Fruit fly (Drosophila melanogaster) whole organism, embryonic: ENCODE data around the gene CG17359.

ENCODE experiments used
- CG10543 ChIP-seq: fragments of 200-800 bp; sonication (Bioruptor generic); optimal IDR thresholded peaks from 3 replicates; lab custom pipeline; 2017; ENCODE audit warnings: missing biosample characterization, mild to moderate bottlenecking, missing genetic modification characterization, moderate library complexity
- CG11398 ChIP-seq: fragments of 200-800 bp; sonication (Bioruptor generic); optimal IDR thresholded peaks from 2 replicates; lab custom pipeline; 2016; ENCODE audit warnings: missing biosample characterization, missing genetic modification characterization
- CG11560 ChIP-seq: fragments of 200-800 bp; sonication (Bioruptor generic); IDR thresholded peaks from 3 replicates; pipeline ENCODE4 v1.3.6; 2022; ENCODE audit warnings: missing biosample characterization, missing genetic modification characterization
- CG12236 ChIP-seq: fragments of 200-800 bp; sonication (Bioruptor generic); optimal IDR thresholded peaks from 2 replicates; lab custom pipeline; 2016; ENCODE audit warnings: missing biosample characterization, missing genetic modification characterization
- CG12769 ChIP-seq: fragments of 200-800 bp; sonication (Bioruptor generic); optimal IDR thresholded peaks from 2 replicates; lab custom pipeline; 2019; ENCODE audit warnings: missing biosample characterization, mild to moderate bottlenecking, missing genetic modification characterization, moderate library complexity
- CG13624 ChIP-seq: fragments of 200-800 bp; sonication (Bioruptor generic); optimal IDR thresholded peaks from 2 replicates; lab custom pipeline; 2016; ENCODE audit warnings: missing biosample characterization, missing genetic modification characterization
- CG14014 ChIP-seq: fragments of 200-800 bp; sonication (Bioruptor generic); IDR thresholded peaks from 2 replicates; pipeline ENCODE4 v1.3.6; 2022; ENCODE audit warnings: missing biosample characterization, missing genetic modification characterization
- CG15073 ChIP-seq: fragments of 200-800 bp; sonication (Bioruptor generic); optimal IDR thresholded peaks from 2 replicates; lab custom pipeline; 2016; ENCODE audit warnings: missing biosample characterization, missing genetic modification characterization
- CG15479 ChIP-seq: fragments of 200-800 bp; sonication (Bioruptor generic); optimal IDR thresholded peaks from 3 replicates; lab custom pipeline; 2019; ENCODE audit warnings: missing biosample characterization, mild to moderate bottlenecking, missing genetic modification characterization, moderate library complexity
- CG15601 ChIP-seq: fragments of 200-800 bp; sonication (Bioruptor generic); optimal IDR thresholded peaks from 3 replicates; lab custom pipeline; 2019; ENCODE audit warnings: missing biosample characterization, mild to moderate bottlenecking, missing genetic modification characterization, moderate library complexity
- CG16779 ChIP-seq: fragments of 200-800 bp; sonication (Bioruptor generic); IDR thresholded peaks from 2 replicates; pipeline ENCODE4 v1.3.6; 2022; ENCODE audit warnings: missing biosample characterization, missing genetic modification characterization
- CG17328 ChIP-seq: fragments of 200-800 bp; sonication (Bioruptor generic); IDR thresholded peaks from 2 replicates; pipeline ENCODE4 v1.3.6; 2022; ENCODE audit warnings: missing biosample characterization, missing genetic modification characterization
- CG17361 ChIP-seq: fragments of 200-800 bp; sonication (Bioruptor generic); IDR thresholded peaks from 3 replicates; pipeline ENCODE4 v1.3.6; 2022; ENCODE audit warnings: missing biosample characterization, missing genetic modification characterization
- CG17612 ChIP-seq: fragments of 200-800 bp; sonication (Bioruptor generic); IDR thresholded peaks from 2 replicates; pipeline ENCODE4 v1.3.6; 2022; ENCODE audit warnings: missing biosample characterization, missing genetic modification characterization
- CG30403 ChIP-seq: fragments of 200-800 bp; sonication (Bioruptor generic); optimal IDR thresholded peaks from 3 replicates; lab custom pipeline; 2016; ENCODE audit warnings: missing biosample characterization, missing genetic modification characterization
- CG31365 ChIP-seq: fragments of 200-800 bp; sonication (Bioruptor generic); optimal IDR thresholded peaks from 2 replicates; lab custom pipeline; 2018; ENCODE audit warnings: missing biosample characterization, mild to moderate bottlenecking, missing genetic modification characterization
- CG3407 ChIP-seq: fragments of 200-800 bp; sonication (Bioruptor generic); optimal IDR thresholded peaks from 2 replicates; lab custom pipeline; 2018; ENCODE audit warnings: missing biosample characterization, mild to moderate bottlenecking, missing genetic modification characterization
- CG34376 ChIP-seq: fragments of 200-800 bp; sonication (Bioruptor generic); optimal IDR thresholded peaks from 2 replicates; lab custom pipeline; 2018; ENCODE audit warnings: missing biosample characterization, mild to moderate bottlenecking, missing genetic modification characterization
- CG3726 ChIP-seq: fragments of 200-800 bp; sonication (Bioruptor generic); IDR thresholded peaks from 3 replicates; pipeline ENCODE4, ENCODE4 v1.3.6; 2022; ENCODE audit warnings: missing biosample characterization, missing genetic modification characterization
- CG4730 ChIP-seq: fragments of 200-800 bp; sonication (Bioruptor generic); IDR thresholded peaks from 2 replicates; pipeline ENCODE4 v1.3.6; 2022; ENCODE audit warnings: missing biosample characterization, missing genetic modification characterization
- CG6254 ChIP-seq: fragments of 200-800 bp; sonication (Bioruptor generic); optimal IDR thresholded peaks from 3 replicates; lab custom pipeline; 2017; ENCODE audit warnings: mild to moderate bottlenecking, missing biosample characterization, missing genetic modification reagents, missing genetic modification characterization
- CG6854 ChIP-seq: fragments of 200-800 bp; sonication (Bioruptor generic); optimal IDR thresholded peaks from 3 replicates; lab custom pipeline; 2017; ENCODE audit warnings: missing biosample characterization, mild to moderate bottlenecking, missing genetic modification characterization
- CG7372 ChIP-seq: fragments of 200-800 bp; sonication (Bioruptor generic); IDR thresholded peaks from 2 replicates; pipeline ENCODE4 v1.3.6; 2022; ENCODE audit warnings: missing biosample characterization, missing genetic modification characterization
- CG7786 ChIP-seq: fragments of 200-800 bp; sonication (Bioruptor generic); optimal IDR thresholded peaks from 2 replicates; lab custom pipeline; 2016; ENCODE audit warnings: missing biosample characterization, missing genetic modification characterization
- CG8290 ChIP-seq, 3 experiments: fragments of 200-800 bp; sonication (Bioruptor generic); optimal IDR thresholded peaks; 2 replicates each; lab custom pipeline; 2016 to 2019; ENCODE audit warnings: missing biosample characterization in 3 of 3, missing genetic modification characterization in 3 of 3, mild to moderate bottlenecking in 2 of 3, moderate library complexity in 1 of 3
- CHES-1-like ChIP-seq: fragments of 200-800 bp; sonication (Bioruptor generic); optimal IDR thresholded peaks from 2 replicates; lab custom pipeline; 2016; ENCODE audit warnings: missing biosample characterization, missing genetic modification characterization
- E2f2 ChIP-seq: fragments of 200-800 bp; sonication (Bioruptor generic); IDR thresholded peaks from 2 replicates; pipeline ENCODE4 v1.3.6; 2022; ENCODE audit warnings: missing biosample characterization, missing genetic modification characterization
- Ets97D ChIP-seq: fragments of 200-800 bp; sonication (Bioruptor generic); optimal IDR thresholded peaks from 3 replicates; lab custom pipeline; 2016; ENCODE audit warnings: missing biosample characterization, missing genetic modification characterization
- Hr78 ChIP-seq, 2 experiments: fragments of 200-800 bp in 1 of 2; fragments of >200 bp in 1 of 2; sonication (Bioruptor generic) in 1 of 2; optimal IDR thresholded peaks; 2 replicates each; lab custom pipeline; 2017 to 2019; ENCODE audit warnings: missing biosample characterization in 2 of 2, missing genetic modification characterization in 2 of 2, mild to moderate bottlenecking in 1 of 2, moderate library complexity in 1 of 2
- Kr ChIP-seq: fragments of 200-800 bp; sonication (Bioruptor generic); optimal IDR thresholded peaks from 2 replicates; lab custom pipeline; 2017; ENCODE audit warnings: missing biosample characterization, mild to moderate bottlenecking, missing genetic modification characterization
- MESR4 ChIP-seq: fragments of 200-800 bp; sonication (Bioruptor generic); optimal IDR thresholded peaks from 2 replicates; lab custom pipeline; 2018; ENCODE audit warnings: missing biosample characterization, mild to moderate bottlenecking, missing genetic modification characterization, moderate library complexity
- Sry-δ ChIP-seq: fragments of 200-800 bp; sonication (Bioruptor generic); optimal IDR thresholded peaks from 2 replicates; lab custom pipeline; 2016; ENCODE audit warnings: missing biosample characterization, missing genetic modification characterization
- Vsx1 ChIP-seq: fragments of 200-800 bp; sonication (Bioruptor generic); optimal IDR thresholded peaks from 2 replicates; lab custom pipeline; 2017; ENCODE audit warnings: missing biosample characterization, mild to moderate bottlenecking, missing genetic modification characterization, missing genetic modification reagents
- bbx ChIP-seq: fragments of 200-800 bp; sonication (Bioruptor generic); IDR thresholded peaks from 2 replicates; pipeline ENCODE4 v1.3.6; 2022; ENCODE audit warnings: missing biosample characterization, missing genetic modification characterization; ENCODE audit not compliant: partially characterized antibody
- bsh ChIP-seq, 2 experiments: fragments of 200-800 bp; sonication (Bioruptor generic); optimal IDR thresholded peaks; 2 replicates each; lab custom pipeline; 2017 to 2018; ENCODE audit warnings: mild to moderate bottlenecking in 2 of 2, missing biosample characterization in 2 of 2, missing genetic modification characterization in 2 of 2, moderate library complexity in 1 of 2
- chinmo ChIP-seq: fragments of 200-800 bp; sonication (Bioruptor generic); IDR thresholded peaks from 4 replicates; pipeline ENCODE4 v1.3.6; 2022; ENCODE audit warnings: missing biosample characterization, missing genetic modification characterization; ENCODE audit not compliant: partially characterized antibody
- ci ChIP-seq: fragments of 200-800 bp; sonication (Bioruptor generic); IDR thresholded peaks from 3 replicates; pipeline ENCODE4 v1.3.6; 2022; ENCODE audit warnings: missing biosample characterization, missing genetic modification characterization
- croc ChIP-seq: fragments of 200-800 bp; sonication (Bioruptor generic); conservative IDR thresholded peaks from 3 replicates; pipeline ENCODE4 v1.3.6; 2022; ENCODE audit warnings: missing biosample characterization, missing genetic modification characterization
- da ChIP-seq: fragments of 200-800 bp; sonication (Bioruptor generic); optimal IDR thresholded peaks from 2 replicates; lab custom pipeline; 2016; ENCODE audit warnings: missing biosample characterization, missing genetic modification characterization
- dan ChIP-seq: fragments of 200-800 bp; sonication (Bioruptor generic); IDR thresholded peaks from 2 replicates; pipeline ENCODE4 v1.3.6; 2022; ENCODE audit warnings: missing biosample characterization, missing genetic modification characterization
- esg ChIP-seq: fragments of 200-800 bp; sonication (Bioruptor generic); conservative IDR thresholded peaks from 2 replicates; pipeline ENCODE4 v1.3.6; 2022; ENCODE audit warnings: missing biosample characterization, missing genetic modification characterization
- hbn ChIP-seq: fragments of 200-800 bp; sonication (Bioruptor generic); IDR thresholded peaks from 2 replicates; pipeline ENCODE4 v1.3.6; 2022; ENCODE audit warnings: missing biosample characterization, missing genetic modification characterization; ENCODE audit not compliant: partially characterized antibody
- inv ChIP-seq: fragments of 200-800 bp; sonication (Bioruptor generic); IDR thresholded peaks from 2 replicates; pipeline ENCODE4 v1.3.6; 2022; ENCODE audit warnings: missing biosample characterization, missing genetic modification characterization; ENCODE audit not compliant: partially characterized antibody
- ken ChIP-seq: fragments of 200-800 bp; sonication (Bioruptor generic); IDR thresholded peaks from 3 replicates; pipeline ENCODE4 v1.3.6; 2022; ENCODE audit warnings: missing biosample characterization, missing genetic modification characterization
- lilli ChIP-seq: fragments of 200-800 bp; sonication (Bioruptor generic); optimal IDR thresholded peaks from 3 replicates; lab custom pipeline; 2016; ENCODE audit warnings: missing biosample characterization, missing genetic modification characterization
- nerfin-1 ChIP-seq: fragments of 200-800 bp; sonication (Bioruptor generic); optimal IDR thresholded peaks from 3 replicates; lab custom pipeline; 2019; ENCODE audit warnings: missing biosample characterization, mild to moderate bottlenecking, missing genetic modification characterization, moderate library complexity
- nerfin-2 ChIP-seq: fragments of 200-800 bp; sonication (Bioruptor generic); IDR thresholded peaks from 2 replicates; pipeline ENCODE4 v1.3.6; 2022; ENCODE audit warnings: missing biosample characterization, missing genetic modification characterization; ENCODE audit not compliant: partially characterized antibody
- p53 ChIP-seq: fragments of 200-800 bp; sonication (Bioruptor generic); optimal IDR thresholded peaks from 2 replicates; lab custom pipeline; 2016; ENCODE audit warnings: missing biosample characterization, missing genetic modification characterization
- phol ChIP-seq: fragments of 200-800 bp; sonication (Bioruptor generic); optimal IDR thresholded peaks from 3 replicates; lab custom pipeline; 2018; ENCODE audit warnings: missing biosample characterization, mild to moderate bottlenecking, missing genetic modification characterization, moderate library complexity
- pnt ChIP-seq: fragments of 200-800 bp; sonication (Bioruptor generic); optimal IDR thresholded peaks from 3 replicates; lab custom pipeline; 2016; ENCODE audit warnings: missing biosample characterization, missing genetic modification characterization

Gene CG17359

dm6 chr3L:14036867-14037313 is 37.8 kb upstream of the CG17359 start, which contains the start of gene Hsp110 (continued):
- TF ChIP-seq CG6854 (GFP tag; lab: Kevin White, UChicago) (no peak), Sry-δ (GFP tag; lab: Kevin White, UChicago) (peak; percentile 98), CG15601 (tag; lab: Kevin White, UChicago) (peak; percentile 27), chinmo (GFP tag; lab: Robert Waterston, UW) (peak; percentile 99), dan (GFP tag; lab: Robert Waterston, UW) (no peak), croc (GFP tag; lab: Robert Waterston, UW) (no peak), CG7372 (GFP tag; lab: Robert Waterston, UW) (no peak), CG12236 (GFP tag; lab: Kevin White, UChicago) (no peak), lilli (GFP tag; lab: Kevin White, UChicago) (peak; percentile 62), CG6254 (GFP tag; lab: Kevin White, UChicago) (peak; percentile 56), CG16779 (no peak), bbx (GFP tag; lab: Robert Waterston, UW) (peak; percentile 100), CG15073 (GFP tag; lab: Kevin White, UChicago) (no peak), CHES-1-like (peak; percentile 74), esg (GFP tag; lab: Robert Waterston, UW) (no peak), CG17361 (GFP tag; lab: Robert Waterston, UW) (peak; percentile 26; the same call in 1 of the 3 replicates), CG11398 (GFP tag; lab: Kevin White, UChicago) (peak; percentile 25), hbn (GFP tag; lab: Robert Waterston, UW) (peak; percentile 98), MESR4 (GFP tag; lab: Kevin White, UChicago) (peak; percentile 45), CG4730 (GFP tag; lab: Robert Waterston, UW) (no peak), p53 (GFP tag; lab: Kevin White, UChicago) (no peak), CG30403 (GFP tag; lab: Kevin White, UChicago) (peak; percentile 11), pnt (no peak), CG3726 (GFP tag; lab: Robert Waterston, UW) (no peak), CG11560 (no peak), CG31365 (tag; lab: Kevin White, UChicago) (peak; percentile 8), phol (tag; lab: Kevin White, UChicago) (peak; percentile 34), CG7786 (no peak), CG17612 (GFP tag; lab: Robert Waterston, UW) (no peak), nerfin-2 (GFP tag; lab: Robert Waterston, UW) (peak; percentile 98), CG8290 (GFP tag; optimal IDR thresholded peaks at IDR 0.05; lab: Kevin White, UChicago) (no peak), CG8290 (tag; optimal IDR thresholded peaks at IDR 0.05; lab: Kevin White, UChicago) (no peak), da (GFP tag; lab: Kevin White, UChicago) (no peak), CG12769 (tag; lab: Kevin White, UChicago) (no peak), nerfin-1 (tag; lab: Kevin White, UChicago) (peak; percentile 42), bsh (GFP tag; optimal IDR thresholded peaks at IDR 0.05; lab: Kevin White, UChicago) (peak in 1 of 2 experiments; percentile 4), Ets97D (GFP tag; lab: Kevin White, UChicago) (peak; percentile 62), Vsx1 (GFP tag; lab: Kevin White, UChicago) (no peak), CG17328 (GFP tag; lab: Robert Waterston, UW) (peak; percentile 25; the same call in 1 of the 2 replicates), CG15479 (GFP tag; lab: Kevin White, UChicago) (no peak), CG14014 (no peak), ken (GFP tag; lab: Robert Waterston, UW) (no peak), ci (GFP tag; lab: Robert Waterston, UW) (peak; percentile 45; the same call in 2 of the 3 replicates), inv (peak; percentile 99), CG10543 (GFP tag; lab: Kevin White, UChicago) (peak; percentile 29), Kr (GFP tag; lab: Kevin White, UChicago) (no peak), E2f2 (peak; percentile 95), CG3407 (GFP tag; lab: Kevin White, UChicago) (no peak), CG34376 (peak; percentile 72), CG13624 (GFP tag; lab: Kevin White, UChicago) (peak; percentile 26), Hr78 (GFP tag; optimal IDR thresholded peaks at IDR 0.05; lab: Kevin White, UChicago) (no peak)
